Worm (Caenorhabditis elegans): ENCODE results near the gene mdt-9.

ce11 chrIV:13394686-13395085 is 8.5 kb downstream of the mdt-9 start:
- TF ChIP-seq ama-1 (optimal IDR thresholded peaks at IDR 0.05) (no peak), aly-1 (tag; optimal IDR thresholded peaks at IDR 0.05) (no peak), tbx-11 (GFP tag; IDR thresholded peaks at IDR 0.05) (no peak), pes-1 (GFP tag; IDR thresholded peaks at IDR 0.05) (no peak), scrt-1 (GFP tag; IDR thresholded peaks at IDR 0.05) (no peak), hmbx-1 (tag; optimal IDR thresholded peaks at IDR 0.05) (no peak), ceh-36 (tag; optimal IDR thresholded peaks at IDR 0.05) (no peak), sea-1 (GFP tag; conservative IDR thresholded peaks at IDR 0.05) (no peak), flt-1 (GFP tag; IDR thresholded peaks at IDR 0.05) (no peak), ceh-13 (GFP tag; optimal IDR thresholded peaks at IDR 0.05) (no peak), tra-4 (tag; optimal IDR thresholded peaks at IDR 0.05) (no peak), tbx-37 (GFP tag; conservative IDR thresholded peaks at IDR 0.05) (no peak)
